Worm (Caenorhabditis elegans) whole organism, L4 larva: Measurements from ENCODE around the gene F01D5.3.
A peak's percentile ranks its signal among the peaks of the same experiment; 100 is the strongest.

Source experiments
- F44E2.7 ChIP-seq: fragments of 200-800 bp; sonication (Bioruptor generic); IDR thresholded peaks from 2 replicates; pipeline ENCODE4 v2.1.2; 2022; ENCODE audit warnings: missing genetic modification characterization, missing compliant biosample characterization
- T26A8.4 ChIP-seq: fragments of 200-800 bp; sonication (Bioruptor generic); IDR thresholded peaks from 2 replicates; pipeline ENCODE4 v1.3.6; 2022; ENCODE audit warnings: missing genetic modification characterization, missing compliant biosample characterization
- Y5F2A.4 ChIP-seq: fragments of 200-800 bp; sonication (Bioruptor generic); optimal IDR thresholded peaks from 2 replicates; lab custom pipeline; 2018; ENCODE audit warnings: mild to moderate bottlenecking, missing genetic modification characterization, missing compliant biosample characterization
- aha-1 ChIP-seq: fragments of 150-350 bp; peaks from one replicate; lab custom pipeline; 2014; ENCODE audit warnings: missing biosample characterization, missing genetic modification characterization
- ceh-82 ChIP-seq: sonication (generic microtip); optimal IDR thresholded peaks from 2 replicates; lab custom pipeline; 2017; ENCODE audit warnings: missing biosample characterization, missing genetic modification characterization
- ces-1 ChIP-seq: fragments of 150-350 bp; sonication (generic microtip); optimal IDR thresholded peaks from 4 replicates; lab custom pipeline; 2014; ENCODE audit warnings: missing biosample characterization, missing genetic modification reagents, missing genetic modification characterization
- daf-12 ChIP-seq: fragments of 150-350 bp; optimal IDR thresholded peaks from 2 replicates; lab custom pipeline; 2014; ENCODE audit warnings: missing biosample characterization, missing genetic modification reagents, missing genetic modification characterization
- daf-16 ChIP-seq, 3 experiments: sonication (generic microtip); optimal IDR thresholded peaks; 2 replicates each; lab custom pipeline; 2016 to 2017; ENCODE audit warnings: missing genetic modification characterization in 3 of 3, missing genetic modification reagents in 3 of 3, mild to moderate bottlenecking in 2 of 3, missing compliant biosample characterization in 2 of 3, missing biosample characterization in 1 of 3, moderate library complexity in 1 of 3
- daf-19 ChIP-seq: fragments of 200-800 bp; sonication (Bioruptor generic); conservative IDR thresholded peaks from 2 replicates; pipeline ENCODE4 v1.3.6; 2022; ENCODE audit warnings: missing genetic modification characterization, missing compliant biosample characterization
- daf-8 ChIP-seq: fragments of 200-800 bp; sonication (Bioruptor generic); IDR thresholded peaks from 2 replicates; pipeline ENCODE4 v1.3.6; 2022; ENCODE audit warnings: missing genetic modification characterization, missing compliant biosample characterization
- dmd-6 ChIP-seq: fragments of 200-800 bp; sonication (Bioruptor generic); IDR thresholded peaks from 2 replicates; pipeline ENCODE4 v1.3.6; 2022; ENCODE audit warnings: missing genetic modification reagents, missing genetic modification characterization, missing compliant biosample characterization
- dpl-1 ChIP-seq: fragments of 150-350 bp; optimal IDR thresholded peaks from 2 replicates; lab custom pipeline; 2014; ENCODE audit warnings: missing biosample characterization, missing genetic modification reagents, missing genetic modification characterization
- duxl-1 ChIP-seq: sonication (generic microtip); optimal IDR thresholded peaks from 2 replicates; lab custom pipeline; 2016; ENCODE audit warnings: mild to moderate bottlenecking, missing genetic modification characterization, moderate library complexity, missing compliant biosample characterization; ENCODE audit not compliant: poor library complexity
- dve-1 ChIP-seq: sonication (generic microtip); optimal IDR thresholded peaks from 2 replicates; lab custom pipeline; 2017; ENCODE audit warnings: antibody characterized with exemption, mild to moderate bottlenecking, missing genetic modification characterization, missing compliant biosample characterization; ENCODE audit not compliant: insufficient read depth
- egl-27 ChIP-seq: sonication (generic microtip); optimal IDR thresholded peaks from 3 replicates; lab custom pipeline; 2017; ENCODE audit warnings: missing biosample characterization, missing genetic modification reagents, missing genetic modification characterization
- fos-1 ChIP-seq: fragments of 150-350 bp; optimal IDR thresholded peaks from 2 replicates; lab custom pipeline; 2014; ENCODE audit warnings: missing biosample characterization, missing genetic modification characterization
- hlh-11 ChIP-seq: fragments of 200-800 bp; sonication (Bioruptor generic); optimal IDR thresholded peaks from 2 replicates; lab custom pipeline; 2018; ENCODE audit warnings: mild to moderate bottlenecking, missing genetic modification characterization, missing compliant biosample characterization
- jun-1 ChIP-seq: fragments of 150-350 bp; optimal IDR thresholded peaks from 2 replicates; lab custom pipeline; 2014; ENCODE audit warnings: missing biosample characterization, missing genetic modification reagents, missing genetic modification characterization
- lin-1 ChIP-seq: fragments of 200-800 bp; sonication (Bioruptor generic); IDR thresholded peaks from 2 replicates; pipeline ENCODE4 v1.3.6; 2022; ENCODE audit warnings: missing genetic modification reagents, missing genetic modification characterization, missing compliant biosample characterization
- lin-38 ChIP-seq: fragments of 200-800 bp; sonication (Bioruptor generic); IDR thresholded peaks from 2 replicates; pipeline ENCODE4 v1.3.6; 2022; ENCODE audit warnings: missing genetic modification reagents, missing genetic modification characterization, missing compliant biosample characterization
- mdt-29 ChIP-seq: fragments of 200-800 bp; sonication (Bioruptor generic); IDR thresholded peaks from 2 replicates; pipeline ENCODE4 v1.3.6; 2022; ENCODE audit warnings: missing genetic modification reagents, missing genetic modification characterization, missing compliant biosample characterization
- mep-1 ChIP-seq: fragments of 150-350 bp; sonication (generic microtip); optimal IDR thresholded peaks from 3 replicates; lab custom pipeline; 2014; ENCODE audit warnings: missing biosample characterization, missing genetic modification characterization
- nhr-25 ChIP-seq: sonication (generic microtip); optimal IDR thresholded peaks from 2 replicates; lab custom pipeline; 2017; ENCODE audit warnings: missing genetic modification characterization, mild to moderate bottlenecking, missing compliant biosample characterization, antibody characterized with exemption, moderate library complexity, borderline replicate concordance; ENCODE audit not compliant: insufficient read depth
- nhr-28 ChIP-seq: fragments of 150-350 bp; optimal IDR thresholded peaks from 2 replicates; lab custom pipeline; 2014; ENCODE audit warnings: missing biosample characterization, missing genetic modification characterization
- nhr-48 ChIP-seq: sonication (generic microtip); optimal IDR thresholded peaks from 2 replicates; lab custom pipeline; 2016; ENCODE audit warnings: mild to moderate bottlenecking, missing genetic modification characterization, missing compliant biosample characterization
- pqm-1 ChIP-seq: sonication (generic microtip); optimal IDR thresholded peaks from 2 replicates; lab custom pipeline; 2017; ENCODE audit warnings: missing biosample characterization, missing genetic modification characterization
- spr-3 ChIP-seq: fragments of 200-800 bp; sonication (Bioruptor generic); optimal IDR thresholded peaks from 2 replicates; lab custom pipeline; 2018; ENCODE audit warnings: mild to moderate bottlenecking, missing genetic modification characterization, missing compliant biosample characterization
- unc-62 ChIP-seq, 3 experiments: fragments of 150-350 bp in 1 of 3; sonication (generic microtip); optimal IDR thresholded peaks in 2 of 3; peaks in 1 of 3; 1 replicate in 1 of 3; 2 replicates in 2 of 3; lab custom pipeline; 2014 to 2017; ENCODE audit warnings: missing biosample characterization in 3 of 3, missing genetic modification characterization in 3 of 3, missing genetic modification reagents in 3 of 3, missing genotype in 1 of 3
- vab-7 ChIP-seq: fragments of 200-800 bp; sonication (Bioruptor generic); IDR thresholded peaks from 2 replicates; pipeline ENCODE4 v1.3.6; 2022; ENCODE audit warnings: missing genetic modification reagents, missing genetic modification characterization, missing compliant biosample characterization
- zfp-3 ChIP-seq: fragments of 200-800 bp; sonication (Bioruptor generic); conservative IDR thresholded peaks from 2 replicates; pipeline ENCODE4 v1.3.6; 2022; ENCODE audit warnings: missing genetic modification reagents, missing genetic modification characterization, missing compliant biosample characterization
- zip-2 ChIP-seq: fragments of 150-350 bp; optimal IDR thresholded peaks from 2 replicates; lab custom pipeline; 2014; ENCODE audit warnings: missing biosample characterization, missing genetic modification characterization
- ztf-11 ChIP-seq: fragments of 150-350 bp; optimal IDR thresholded peaks from 2 replicates; lab custom pipeline; 2014; ENCODE audit warnings: missing biosample characterization, missing genetic modification characterization

The F01D5.3 gene

ce11 chrII:13998964-13999363 is 980 bp downstream of the F01D5.3 start, which contains the start of gene F01D5.2:
F01D5.2 (minus strand) TSS chrII:13999064.
- TF ChIP-seq unc-62 (GFP tag; optimal IDR thresholded peaks at IDR 0.05 in 1 of 2; lab: Kevin White, UChicago) (no peak), unc-62 (tag; optimal IDR thresholded peaks at IDR 0.05; lab: Kevin White, UChicago) (no peak), fos-1 (tag; lab: Kevin White, UChicago) (no peak), daf-8 (GFP tag; lab: Robert Waterston, UW) (no peak), duxl-1 (tag; lab: Kevin White, UChicago) (no peak), mep-1 (tag; lab: Kevin White, UChicago) (no peak), F44E2.7 (GFP tag; lab: Robert Waterston, UW) (no peak), zfp-3 (GFP tag; lab: Robert Waterston, UW) (no peak), ces-1 (GFP tag; lab: Kevin White, UChicago) (no peak), aha-1 (no peak)

DNA sequence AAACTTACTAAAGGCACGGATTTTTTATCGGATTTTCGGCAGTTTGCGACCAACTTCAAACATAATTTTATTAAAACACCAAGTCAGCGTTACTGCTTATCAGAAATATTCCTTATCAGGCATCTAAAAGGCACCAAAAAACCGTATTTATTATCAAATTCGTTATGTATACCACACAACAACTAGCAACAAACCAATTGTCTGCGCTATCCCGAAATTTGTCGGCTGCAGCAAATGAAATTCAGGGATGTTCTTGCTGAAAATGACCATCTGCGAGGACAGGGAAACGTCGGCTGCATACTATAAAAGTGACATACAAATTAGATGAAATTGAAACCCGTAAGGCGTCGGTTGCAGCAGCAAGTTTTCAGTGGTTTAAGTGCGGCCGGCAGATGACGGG is 2.0 kb downstream of the F01D5.3 start:
- peak; percentile 16 for TF ChIP-seq dve-1 (tag; lab: Kevin White, UChicago)
- peak; percentile 1 for TF ChIP-seq nhr-28 (tag; lab: Kevin White, UChicago)
- peak; percentile 52 for TF ChIP-seq pqm-1 (tag; lab: Kevin White, UChicago)
- TF ChIP-seq spr-3 (GFP tag; lab: Kevin White, UChicago): no peak
- TF ChIP-seq daf-16 (GFP tag; optimal IDR thresholded peaks at IDR 0.05; lab: Kevin White, UChicago): no peak
- TF ChIP-seq daf-16 (tag; optimal IDR thresholded peaks at IDR 0.05; lab: Kevin White, UChicago): peak; percentile 31
- TF ChIP-seq unc-62 (GFP tag; optimal IDR thresholded peaks at IDR 0.05 in 1 of 2; lab: Kevin White, UChicago): peak in 1 of 2 experiments; percentile 48
- TF ChIP-seq unc-62 (tag; optimal IDR thresholded peaks at IDR 0.05; lab: Kevin White, UChicago): no peak

DNA sequence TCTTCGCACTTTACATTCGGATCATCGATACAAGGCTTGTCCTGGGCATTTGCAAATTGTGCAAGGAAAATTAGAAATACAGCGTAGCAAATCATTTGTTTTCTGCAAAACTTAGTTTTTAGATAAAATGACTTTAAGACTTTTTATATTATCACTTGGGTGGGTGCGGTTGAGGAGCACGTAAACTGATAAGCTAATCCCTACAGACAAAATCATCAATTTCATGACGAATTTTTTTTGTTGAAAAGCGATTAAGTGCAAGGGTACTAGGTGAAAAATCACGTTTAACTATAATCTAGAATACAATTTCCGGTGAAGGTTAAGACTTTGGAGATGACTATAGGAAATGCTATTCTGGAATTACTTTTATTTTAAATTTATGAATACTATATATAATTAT is 2.5 kb downstream of the F01D5.3 start, which contains the start of gene F01D5.1:
F01D5.1 (minus strand) TSS at position 105 of the 400 bp plus-strand sequence.
- TF ChIP-seq pqm-1 (tag; lab: Kevin White, UChicago): peak; percentile 33
- TF ChIP-seq nhr-48 (tag; lab: Kevin White, UChicago): no peak
- TF ChIP-seq aha-1: no peak
- TF ChIP-seq hlh-11 (tag; lab: Kevin White, UChicago): no peak
- TF ChIP-seq ztf-11 (tag; lab: Kevin White, UChicago): no peak
- peak; percentile 49; the same call in 1 of the 2 replicates for TF ChIP-seq dmd-6 (GFP tag; lab: Robert Waterston, UW)
- no peak for TF ChIP-seq jun-1 (tag; lab: Kevin White, UChicago)
- 0 out of 2 replicates have a peak, but pooled peaks have one; percentile 32 for TF ChIP-seq lin-1 (GFP tag; lab: Robert Waterston, UW)

DNA sequence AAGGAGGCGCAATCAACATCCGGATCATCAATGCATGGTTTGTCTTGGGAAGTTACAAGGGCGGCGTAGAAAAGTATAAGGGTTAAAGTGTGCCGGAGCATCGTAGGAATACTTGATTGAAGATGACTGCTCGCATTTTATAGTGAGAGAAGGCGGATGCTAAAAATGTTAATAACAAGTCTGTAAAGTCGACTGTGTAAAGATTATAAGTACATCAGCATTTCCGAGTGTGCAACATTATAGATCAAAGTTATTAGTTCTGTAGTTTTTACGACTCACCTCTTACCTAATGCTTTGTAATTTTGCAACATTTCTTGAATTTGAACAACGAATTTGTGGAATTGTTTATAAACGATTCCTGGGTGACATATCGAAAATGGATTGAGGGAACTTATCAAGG is 5.0 kb downstream of the F01D5.3 start, which contains the start of gene Y39G8B.7:
Y39G8B.7 (minus strand) TSS at position 101 of the 400 bp plus-strand sequence.
- TF ChIP-seq T26A8.4 (no peak), nhr-25 (no peak), unc-62 (GFP tag; optimal IDR thresholded peaks at IDR 0.05 in 1 of 2; lab: Kevin White, UChicago) (no peak), unc-62 (tag; optimal IDR thresholded peaks at IDR 0.05; lab: Kevin White, UChicago) (no peak), daf-19 (GFP tag; lab: Robert Waterston, UW) (no peak), lin-38 (GFP tag; lab: Robert Waterston, UW) (no peak), vab-7 (GFP tag; lab: Robert Waterston, UW) (no peak), Y5F2A.4 (no peak), egl-27 (tag; lab: Kevin White, UChicago) (no peak), daf-12 (tag; lab: Kevin White, UChicago) (no peak), mdt-29 (GFP tag; lab: Robert Waterston, UW) (no peak), duxl-1 (tag; lab: Kevin White, UChicago) (no peak), dpl-1 (no peak), ceh-82 (tag; lab: Kevin White, UChicago) (no peak), zip-2 (tag; lab: Kevin White, UChicago) (no peak)
